Worm (Caenorhabditis elegans): ENCODE data around the gene sra-30.

- TF ChIP-seq aly-1 (tag; optimal IDR thresholded peaks at IDR 0.05) (no peak), ceh-13 (GFP tag; optimal IDR thresholded peaks at IDR 0.05) (no peak), pes-1 (GFP tag; IDR thresholded peaks at IDR 0.05) (no peak), ama-1 (optimal IDR thresholded peaks at IDR 0.05) (no peak), ceh-36 (tag; optimal IDR thresholded peaks at IDR 0.05) (no peak), tbx-37 (GFP tag; conservative IDR thresholded peaks at IDR 0.05) (no peak), flt-1 (GFP tag; IDR thresholded peaks at IDR 0.05) (no peak), sea-1 (GFP tag; conservative IDR thresholded peaks at IDR 0.05) (no peak), hmg-4 (GFP tag; optimal IDR thresholded peaks at IDR 0.05) (no peak), scrt-1 (GFP tag; IDR thresholded peaks at IDR 0.05) (no peak)
Measured at ce11 chrIV:15175487-15176128, 27.2 kb downstream of the sra-30 start, which contains the start of gene Y40H7A.4.

All from whole organism, early embryonic.